Fruit fly (Drosophila melanogaster) whole organism, embryonic: ENCODE data around the gene Ir92a.

Experiments
- Asciz ChIP-seq: fragments of 200-800 bp; sonication (Bioruptor generic); optimal IDR thresholded peaks from 2 replicates; lab custom pipeline; 2017; ENCODE audit warnings: missing biosample characterization, mild to moderate bottlenecking, missing genetic modification characterization, missing genetic modification reagents
- Awh ChIP-seq: fragments of 200-800 bp; sonication (Bioruptor generic); IDR thresholded peaks from 2 replicates; pipeline ENCODE4, ENCODE4 v1.3.6; 2022; ENCODE audit warnings: missing biosample characterization, missing genetic modification characterization
- BEAF-32 ChIP-seq: fragments of 200-800 bp; sonication (Bioruptor generic); optimal IDR thresholded peaks from 3 replicates; lab custom pipeline; 2017; ENCODE audit warnings: missing biosample characterization, missing genetic modification characterization, mild to moderate bottlenecking, moderate library complexity, missing genetic modification reagents
- BtbVII ChIP-seq: fragments of 200-800 bp; sonication (Bioruptor generic); optimal IDR thresholded peaks from 3 replicates; lab custom pipeline; 2017; ENCODE audit warnings: missing biosample characterization, mild to moderate bottlenecking, missing genetic modification characterization
- CG10147 ChIP-seq: fragments of 200-800 bp; sonication (Bioruptor generic); optimal IDR thresholded peaks from 2 replicates; lab custom pipeline; 2019; ENCODE audit warnings: missing biosample characterization, mild to moderate bottlenecking, missing genetic modification characterization, moderate library complexity
- CG10654 ChIP-seq: fragments of 200-800 bp; sonication (Bioruptor generic); optimal IDR thresholded peaks from 2 replicates; lab custom pipeline; 2016; ENCODE audit warnings: missing biosample characterization, missing genetic modification characterization
- CG10979 ChIP-seq: fragments of 200-800 bp; sonication (Bioruptor generic); optimal IDR thresholded peaks from 2 replicates; lab custom pipeline; 2018; ENCODE audit warnings: missing biosample characterization, mild to moderate bottlenecking, missing genetic modification characterization, moderate library complexity
- CG11456 ChIP-seq: fragments of 200-800 bp; sonication (Bioruptor generic); IDR thresholded peaks from 3 replicates; pipeline ENCODE4 v1.3.6; 2022; ENCODE audit warnings: missing biosample characterization, missing genetic modification characterization
- CG11504 ChIP-seq: fragments of 200-800 bp; sonication (Bioruptor generic); optimal IDR thresholded peaks from 3 replicates; lab custom pipeline; 2019; ENCODE audit warnings: missing biosample characterization, mild to moderate bottlenecking, missing genetic modification characterization, moderate library complexity
- CG12236 ChIP-seq: fragments of 200-800 bp; sonication (Bioruptor generic); optimal IDR thresholded peaks from 2 replicates; lab custom pipeline; 2016; ENCODE audit warnings: missing biosample characterization, missing genetic modification characterization
- CG1233 ChIP-seq: fragments of 200-800 bp; sonication (Bioruptor generic); optimal IDR thresholded peaks from 4 replicates; lab custom pipeline; 2018; ENCODE audit warnings: missing biosample characterization, mild to moderate bottlenecking, missing genetic modification characterization
- CG13296 ChIP-seq: fragments of 200-800 bp; sonication (Bioruptor generic); optimal IDR thresholded peaks from 3 replicates; lab custom pipeline; 2018; ENCODE audit warnings: missing biosample characterization, mild to moderate bottlenecking, missing genetic modification characterization
- CG14441 ChIP-seq: fragments of 200-800 bp; sonication (Bioruptor generic); IDR thresholded peaks from 2 replicates; pipeline ENCODE4 v1.3.6; 2022; ENCODE audit warnings: missing biosample characterization, missing genetic modification characterization
- CG14965 ChIP-seq: fragments of 200-800 bp; sonication (Bioruptor generic); optimal IDR thresholded peaks from 2 replicates; lab custom pipeline; 2016; ENCODE audit warnings: missing biosample characterization, missing genetic modification characterization, borderline replicate concordance
- CG15601 ChIP-seq: fragments of 200-800 bp; sonication (Bioruptor generic); optimal IDR thresholded peaks from 3 replicates; lab custom pipeline; 2019; ENCODE audit warnings: missing biosample characterization, mild to moderate bottlenecking, missing genetic modification characterization, moderate library complexity
- CG17612 ChIP-seq: fragments of 200-800 bp; sonication (Bioruptor generic); IDR thresholded peaks from 2 replicates; pipeline ENCODE4 v1.3.6; 2022; ENCODE audit warnings: missing biosample characterization, missing genetic modification characterization
- CG18262 ChIP-seq: fragments of 200-800 bp; optimal IDR thresholded peaks from 3 replicates; lab custom pipeline; 2019; ENCODE audit warnings: missing biosample characterization, mild to moderate bottlenecking, missing genetic modification characterization, moderate library complexity
- CG18599 ChIP-seq: fragments of 200-800 bp; sonication (Bioruptor generic); optimal IDR thresholded peaks from 3 replicates; lab custom pipeline; 2017; ENCODE audit warnings: missing biosample characterization, missing genetic modification characterization, mild to moderate bottlenecking, moderate library complexity, missing genetic modification reagents
- CG2120 ChIP-seq: fragments of 200-800 bp; sonication (Bioruptor generic); optimal IDR thresholded peaks from 3 replicates; lab custom pipeline; 2016; ENCODE audit warnings: missing biosample characterization, missing genetic modification characterization
- CG2199 ChIP-seq: fragments of 200-800 bp; sonication (Bioruptor generic); IDR thresholded peaks from 3 replicates; pipeline ENCODE4 v1.3.6; 2022; ENCODE audit warnings: missing biosample characterization, missing genetic modification characterization
- CG30403 ChIP-seq: fragments of 200-800 bp; sonication (Bioruptor generic); optimal IDR thresholded peaks from 3 replicates; lab custom pipeline; 2016; ENCODE audit warnings: missing biosample characterization, missing genetic modification characterization
- CG4424 ChIP-seq: fragments of 200-800 bp; sonication (Bioruptor generic); optimal IDR thresholded peaks from 3 replicates; lab custom pipeline; 2016; ENCODE audit warnings: missing biosample characterization, missing genetic modification characterization
- CG4854 ChIP-seq: fragments of 200-800 bp; sonication (Bioruptor generic); optimal IDR thresholded peaks from 2 replicates; lab custom pipeline; 2016; ENCODE audit warnings: missing biosample characterization, missing genetic modification characterization, inconsistent platforms
- CG6683 ChIP-seq: fragments of 200-800 bp; sonication (Bioruptor generic); optimal IDR thresholded peaks from 2 replicates; lab custom pipeline; 2017; ENCODE audit warnings: missing biosample characterization, mild to moderate bottlenecking, missing genetic modification characterization, missing genetic modification reagents
- CG7556 ChIP-seq: fragments of 200-800 bp; sonication (Bioruptor generic); optimal IDR thresholded peaks from 2 replicates; lab custom pipeline; 2017; ENCODE audit warnings: missing biosample characterization, mild to moderate bottlenecking, missing genetic modification characterization
- CG9727 ChIP-seq: fragments of 200-800 bp; sonication (Bioruptor generic); optimal IDR thresholded peaks from 3 replicates; lab custom pipeline; 2017; ENCODE audit warnings: missing biosample characterization, mild to moderate bottlenecking, missing genetic modification characterization
- CG9797 ChIP-seq: fragments of 200-800 bp; sonication (Bioruptor generic); optimal IDR thresholded peaks from 3 replicates; lab custom pipeline; 2018; ENCODE audit warnings: missing biosample characterization, mild to moderate bottlenecking, missing genetic modification characterization
- CTCF ChIP-seq: fragments of 200-800 bp; sonication (Bioruptor generic); optimal IDR thresholded peaks from 2 replicates; lab custom pipeline; 2017; ENCODE audit warnings: missing biosample characterization, mild to moderate bottlenecking, missing genetic modification characterization, moderate library complexity
- Chrac-16 ChIP-seq: fragments of 200-800 bp; sonication (Bioruptor generic); optimal IDR thresholded peaks from 3 replicates; lab custom pipeline; 2016; ENCODE audit warnings: missing biosample characterization, missing genetic modification characterization
- HHEX ChIP-seq: fragments of 200-800 bp; sonication (Bioruptor generic); optimal IDR thresholded peaks from 3 replicates; lab custom pipeline; 2017; ENCODE audit warnings: missing biosample characterization, mild to moderate bottlenecking, missing genetic modification characterization, missing genetic modification reagents
- HLH4C ChIP-seq: fragments of 200-800 bp; sonication (Bioruptor generic); IDR thresholded peaks from 3 replicates; pipeline ENCODE4 v1.3.6; 2022; ENCODE audit warnings: missing biosample characterization, missing genetic modification characterization; ENCODE audit not compliant: partially characterized antibody
- Hmr ChIP-seq: fragments of 200-800 bp; sonication (Bioruptor generic); optimal IDR thresholded peaks from 3 replicates; lab custom pipeline; 2017; ENCODE audit warnings: mild to moderate bottlenecking, missing biosample characterization, missing genetic modification reagents, missing genetic modification characterization
- Hr3 ChIP-seq: fragments of 200-800 bp; sonication (Bioruptor generic); optimal IDR thresholded peaks from 3 replicates; lab custom pipeline; 2016; ENCODE audit warnings: missing biosample characterization, missing genetic modification characterization
- Max ChIP-seq: fragments of 200-800 bp; sonication (Bioruptor generic); optimal IDR thresholded peaks from 2 replicates; lab custom pipeline; 2016; ENCODE audit warnings: missing biosample characterization, mild to moderate bottlenecking, missing genetic modification characterization
- Xrp1 ChIP-seq: fragments of 200-800 bp; sonication (Bioruptor generic); IDR thresholded peaks from 2 replicates; pipeline ENCODE4 v1.3.6; 2022; ENCODE audit warnings: missing biosample characterization, missing genetic modification characterization
- caup ChIP-seq: fragments of 200-800 bp; sonication (Bioruptor generic); optimal IDR thresholded peaks from 3 replicates; lab custom pipeline; 2017; ENCODE audit warnings: missing biosample characterization, mild to moderate bottlenecking, missing genetic modification characterization, moderate library complexity; ENCODE audit not compliant: severe bottlenecking
- danr ChIP-seq: fragments of 200-800 bp; sonication (Bioruptor generic); IDR thresholded peaks from 2 replicates; pipeline ENCODE4 v1.3.6; 2022; ENCODE audit warnings: missing biosample characterization, missing genetic modification characterization
- dmrt99B ChIP-seq: fragments of 200-800 bp; sonication (Bioruptor generic); optimal IDR thresholded peaks from 2 replicates; lab custom pipeline; 2018; ENCODE audit warnings: missing biosample characterization, mild to moderate bottlenecking, missing genetic modification characterization, moderate library complexity
- ems ChIP-seq: fragments of 200-800 bp; sonication (Bioruptor generic); optimal IDR thresholded peaks from 3 replicates; lab custom pipeline; 2016; ENCODE audit warnings: missing biosample characterization, missing genetic modification characterization
- fd96Cb ChIP-seq: fragments of 200-800 bp; sonication (Bioruptor generic); optimal IDR thresholded peaks from 2 replicates; lab custom pipeline; 2018; ENCODE audit warnings: missing biosample characterization, mild to moderate bottlenecking, missing genetic modification characterization, moderate library complexity
- grn ChIP-seq: fragments of 200-800 bp; sonication (Bioruptor generic); optimal IDR thresholded peaks from 3 replicates; lab custom pipeline; 2017; ENCODE audit warnings: missing biosample characterization, missing genetic modification characterization
- kni ChIP-seq: fragments of 200-800 bp; sonication (Bioruptor generic); optimal IDR thresholded peaks from 3 replicates; lab custom pipeline; 2017; ENCODE audit warnings: mild to moderate bottlenecking, missing biosample characterization, missing genetic modification reagents, missing genetic modification characterization
- lab ChIP-seq: fragments of 200-800 bp; sonication (Bioruptor generic); optimal IDR thresholded peaks from 3 replicates; lab custom pipeline; 2017; ENCODE audit warnings: missing biosample characterization, missing genetic modification characterization, mild to moderate bottlenecking, moderate library complexity, missing genetic modification reagents
- pan ChIP-seq, 4 experiments: fragments of >200 bp in 3 of 4; fragments of 200-800 bp in 1 of 4; sonication (Bioruptor generic) in 1 of 4; optimal IDR thresholded peaks in 3 of 4; IDR thresholded peaks in 1 of 4; 2 replicates each; pipeline versions ENCODE4 v1.3.6 to Lab custom; 2017 to 2022; ENCODE audit warnings: missing biosample characterization in 2 of 4, missing genetic modification characterization in 2 of 4, mixed read lengths in 1 of 4
- sima ChIP-seq: fragments of 200-800 bp; sonication (Bioruptor generic); optimal IDR thresholded peaks from 2 replicates; lab custom pipeline; 2016; ENCODE audit warnings: missing biosample characterization, missing genetic modification characterization
- slbo ChIP-seq: fragments of 200-800 bp; sonication (Bioruptor generic); IDR thresholded peaks from 2 replicates; pipeline ENCODE4 v1.3.6; 2022; ENCODE audit warnings: missing biosample characterization, missing genetic modification characterization
- so ChIP-seq: fragments of 200-800 bp; sonication (Bioruptor generic); IDR thresholded peaks from 3 replicates; pipeline ENCODE4 v1.3.6; 2022; ENCODE audit warnings: missing biosample characterization, missing genetic modification characterization
- tna ChIP-seq: fragments of 200-800 bp; sonication (Bioruptor generic); IDR thresholded peaks from 2 replicates; pipeline ENCODE4 v1.3.6; 2022; ENCODE audit warnings: missing biosample characterization, missing genetic modification characterization; ENCODE audit not compliant: partially characterized antibody
- zf30C ChIP-seq: fragments of 200-800 bp; sonication (Bioruptor generic); optimal IDR thresholded peaks from 3 replicates; lab custom pipeline; 2018; ENCODE audit warnings: missing biosample characterization, mild to moderate bottlenecking, missing genetic modification characterization

Ir92a gene

DNA sequence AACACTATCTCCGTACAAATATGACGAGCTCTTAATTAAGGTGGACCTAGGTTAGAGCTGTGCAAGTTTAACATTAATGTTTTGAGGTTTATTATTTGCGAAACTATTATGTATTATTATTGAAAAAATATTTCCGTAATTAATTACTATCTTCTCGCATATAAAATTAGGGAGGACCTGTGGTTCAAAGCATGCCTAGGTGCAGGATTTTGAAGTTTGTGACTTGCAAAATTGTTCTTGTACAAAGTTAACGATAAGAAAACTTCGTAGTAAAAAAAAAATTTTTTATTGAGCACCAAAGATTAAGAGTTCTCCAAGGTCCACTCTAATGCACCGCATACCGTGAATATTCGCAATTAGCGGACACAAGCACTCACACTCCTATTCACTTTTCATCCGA, 25.9 kb upstream of the Ir92a start (continued):
- TF ChIP-seq grn (no peak), danr (no peak), so (GFP tag; lab: Robert Waterston, UW) (0 out of 3 replicates have a peak, but pooled peaks have one; percentile 29), pan (optimal IDR thresholded peaks at IDR 0.05; lab: Kevin White, UChicago) (no peak), pan (GFP tag; optimal IDR thresholded peaks at IDR 0.05 in 1 of 2, IDR thresholded peaks at IDR 0.05 in 1 of 2) (peak in 1 of 2 experiments; percentile 51), CG14441 (GFP tag; lab: Robert Waterston, UW) (peak; percentile 45; the same call in 1 of the 2 replicates), Max (GFP tag; lab: Kevin White, UChicago) (peak; percentile 70), Asciz (GFP tag; lab: Kevin White, UChicago) (peak; percentile 35), HLH4C (GFP tag; lab: Robert Waterston, UW) (0 out of 3 replicates have a peak, but pooled peaks have one; percentile 39), CG30403 (GFP tag; lab: Kevin White, UChicago) (peak; percentile 24), CG2120 (GFP tag; lab: Kevin White, UChicago) (peak; percentile 41), CTCF (GFP tag; lab: Kevin White, UChicago) (peak; percentile 16), Awh (GFP tag; lab: Robert Waterston, UW) (peak; percentile 14; the same call in 1 of the 2 replicates), slbo (GFP tag; lab: Robert Waterston, UW) (peak; percentile 37; the same call in 1 of the 2 replicates), CG9797 (GFP tag; lab: Kevin White, UChicago) (no peak), CG2199 (GFP tag; lab: Robert Waterston, UW) (no peak), HHEX (GFP tag; lab: Kevin White, UChicago) (peak; percentile 20), fd96Cb (tag; lab: Kevin White, UChicago) (peak; percentile 24), CG10147 (peak; percentile 64), sima (GFP tag; lab: Kevin White, UChicago) (no peak), ems (GFP tag; lab: Kevin White, UChicago) (peak; percentile 62), CG12236 (GFP tag; lab: Kevin White, UChicago) (no peak), lab (peak; percentile 80), CG15601 (tag; lab: Kevin White, UChicago) (no peak), caup (GFP tag; lab: Kevin White, UChicago) (peak; percentile 66), CG7556 (GFP tag; lab: Kevin White, UChicago) (peak; percentile 11), CG1233 (GFP tag; lab: Kevin White, UChicago) (no peak), CG4854 (peak; percentile 30), CG17612 (GFP tag; lab: Robert Waterston, UW) (0 out of 2 replicates have a peak, but pooled peaks have one; percentile 36), Hmr (GFP tag; lab: Kevin White, UChicago) (peak; percentile 28), CG9727 (GFP tag; lab: Kevin White, UChicago) (peak; percentile 66), Xrp1 (GFP tag; lab: Robert Waterston, UW) (peak; percentile 39; the same call in 1 of the 2 replicates), CG18262 (peak; percentile 47), kni (GFP tag; lab: Kevin White, UChicago) (no peak), zf30C (GFP tag; lab: Kevin White, UChicago) (no peak), CG11456 (0 out of 3 replicates have a peak, but pooled peaks have one; percentile 27), tna (GFP tag; lab: Robert Waterston, UW) (no peak), dmrt99B (tag; lab: Kevin White, UChicago) (peak; percentile 48), CG18599 (GFP tag; lab: Kevin White, UChicago) (peak; percentile 79), CG14965 (GFP tag; lab: Kevin White, UChicago) (no peak), CG10654 (peak; percentile 11), CG10979 (tag; lab: Kevin White, UChicago) (peak; percentile 30), Hr3 (GFP tag; lab: Kevin White, UChicago) (no peak), Chrac-16 (GFP tag; lab: Kevin White, UChicago) (no peak), BtbVII (peak; percentile 21), CG13296 (GFP tag; lab: Kevin White, UChicago) (peak; percentile 39), CG6683 (GFP tag; lab: Kevin White, UChicago) (no peak), CG4424 (GFP tag; lab: Kevin White, UChicago) (peak; percentile 13), BEAF-32 (GFP tag; lab: Kevin White, UChicago) (no peak), CG11504 (tag; lab: Kevin White, UChicago) (peak; percentile 68)
